Fruit fly (Drosophila melanogaster): ENCODE results near the gene rtet.

rtet gene

dm6 chr3R:21097631-21098117, 10.6 kb upstream of the rtet start, which contains the start of gene RhoGAP93B (continued):
- peak; percentile 86 for TF ChIP-seq CG1603 (tag; optimal IDR thresholded peaks at IDR 0.05)
- TF ChIP-seq inv (GFP tag; IDR thresholded peaks at IDR 0.05; ENCODE audit: partially characterized antibody): peak; percentile 100
- peak; percentile 91 for TF ChIP-seq lab (GFP tag; optimal IDR thresholded peaks at IDR 0.05)
- no peak for TF ChIP-seq CG12071 (GFP tag; optimal IDR thresholded peaks at IDR 0.05)
- TF ChIP-seq MBD-R2 (GFP tag; IDR thresholded peaks at IDR 0.05): peak; percentile 96
- TF ChIP-seq CG10543 (GFP tag; optimal IDR thresholded peaks at IDR 0.05): peak; percentile 85
- TF ChIP-seq D19A (tag; optimal IDR thresholded peaks at IDR 0.05): peak; percentile 70
- no peak for TF ChIP-seq Dfd (GFP tag; optimal IDR thresholded peaks at IDR 0.05)
- peak; percentile 8 for TF ChIP-seq CG12219 (GFP tag; optimal IDR thresholded peaks at IDR 0.05)
- peak; percentile 78 for TF ChIP-seq CG18011 (GFP tag; optimal IDR thresholded peaks at IDR 0.05)
- peak; percentile 12 for TF ChIP-seq kah (GFP tag; optimal IDR thresholded peaks at IDR 0.05)
- peak; percentile 100 for TF ChIP-seq Dll (GFP tag; IDR thresholded peaks at IDR 0.05; ENCODE audit: partially characterized antibody)
- no peak for TF ChIP-seq Deaf1 (tag; optimal IDR thresholded peaks at IDR 0.05)
- no peak for TF ChIP-seq CG1832 (GFP tag; optimal IDR thresholded peaks at IDR 0.05)
- TF ChIP-seq CG4424 (GFP tag; optimal IDR thresholded peaks at IDR 0.05): peak; percentile 78
- peak; percentile 91 for TF ChIP-seq lilli (GFP tag; optimal IDR thresholded peaks at IDR 0.05)
- TF ChIP-seq vvl (GFP tag; IDR thresholded peaks at IDR 0.05): peak; percentile 95
- peak; percentile 74 for TF ChIP-seq Meics (GFP tag; optimal IDR thresholded peaks at IDR 0.05)
- peak; percentile 93 for TF ChIP-seq CG7372 (GFP tag; IDR thresholded peaks at IDR 0.05)
- peak; percentile 98 for TF ChIP-seq sens (GFP tag)
- TF ChIP-seq cas (GFP tag; IDR thresholded peaks at IDR 0.05): peak; percentile 85
- TF ChIP-seq pan (optimal IDR thresholded peaks at IDR 0.05): no peak
- peak in 1 of 2 experiments; percentile 82 for TF ChIP-seq pan (GFP tag; optimal IDR thresholded peaks at IDR 0.05 in 1 of 2, IDR thresholded peaks at IDR 0.05 in 1 of 2)
- peak; percentile 69 to 84 for TF ChIP-seq Pdp1 (GFP tag; optimal IDR thresholded peaks at IDR 0.05)
- TF ChIP-seq CG8290 (GFP tag; optimal IDR thresholded peaks at IDR 0.05): peak; percentile 76
- peak in 1 of 2 experiments; percentile 13 for TF ChIP-seq CG8290 (tag; optimal IDR thresholded peaks at IDR 0.05)
- peak; percentile 92 for TF ChIP-seq CG10959 (GFP tag; IDR thresholded peaks at IDR 0.05)
- TF ChIP-seq CG12942 (GFP tag; optimal IDR thresholded peaks at IDR 0.05): peak; percentile 77
- peak; percentile 55; the same call in 1 of the 2 replicates for TF ChIP-seq CkIIα-i1 (GFP tag; IDR thresholded peaks at IDR 0.05)
- peak; percentile 92 for TF ChIP-seq Dad (GFP tag; optimal IDR thresholded peaks at IDR 0.05)
- TF ChIP-seq CG8924 (tag; optimal IDR thresholded peaks at IDR 0.05): peak; percentile 82
- TF ChIP-seq HLH54F (GFP tag; optimal IDR thresholded peaks at IDR 0.05): peak; percentile 95
- TF ChIP-seq H2.0 (GFP tag; IDR thresholded peaks at IDR 0.05): peak; percentile 78
- peak; percentile 86 for TF ChIP-seq zen (tag; optimal IDR thresholded peaks at IDR 0.05)
- TF ChIP-seq tll (GFP tag; optimal IDR thresholded peaks at IDR 0.05): peak in 1 of 2 experiments; percentile 29
- peak; percentile 63 for TF ChIP-seq Oli (tag; optimal IDR thresholded peaks at IDR 0.05)
- peak; percentile 81 for TF ChIP-seq Spps (tag; optimal IDR thresholded peaks at IDR 0.05)
- peak; percentile 89 for TF ChIP-seq Hr3 (GFP tag; optimal IDR thresholded peaks at IDR 0.05)
- peak; percentile 44; the same call in 1 of the 2 replicates for TF ChIP-seq CG11696 (GFP tag; IDR thresholded peaks at IDR 0.05)
- no peak for TF ChIP-seq CG15269 (tag; optimal IDR thresholded peaks at IDR 0.05)
- peak; percentile 76 for TF ChIP-seq repo (GFP tag; optimal IDR thresholded peaks at IDR 0.05)
- peak; percentile 24 for TF ChIP-seq cg (GFP tag; optimal IDR thresholded peaks at IDR 0.05)
- no peak for TF ChIP-seq pita (GFP tag; optimal IDR thresholded peaks at IDR 0.05)
- TF ChIP-seq Scr (GFP tag; IDR thresholded peaks at IDR 0.05; ENCODE audit: partially characterized antibody): peak; percentile 100
- peak; percentile 99 for TF ChIP-seq CG7963 (GFP tag; IDR thresholded peaks at IDR 0.05; ENCODE audit: partially characterized antibody)
- TF ChIP-seq tx (GFP tag; optimal IDR thresholded peaks at IDR 0.05): peak; percentile 90
- TF ChIP-seq slp2 (GFP tag; optimal IDR thresholded peaks at IDR 0.05): peak; percentile 77
- peak; percentile 86 for TF ChIP-seq btn (GFP tag; optimal IDR thresholded peaks at IDR 0.05)
- TF ChIP-seq Max (GFP tag; optimal IDR thresholded peaks at IDR 0.05): peak; percentile 68
- TF ChIP-seq CG4404 (GFP tag; IDR thresholded peaks at IDR 0.05): peak; percentile 94
